Worm (Caenorhabditis elegans) whole organism, L3 larva: ENCODE results near the gene osm-8.

Source experiments
- ceh-82 ChIP-seq: fragments of 150-350 bp; optimal IDR thresholded peaks from 2 replicates; lab custom pipeline; 2014; ENCODE audit warnings: missing biosample characterization, missing genetic modification characterization
- ceh-9 ChIP-seq: sonication (generic microtip); optimal IDR thresholded peaks from 2 replicates; lab custom pipeline; 2018; ENCODE audit warnings: missing biosample characterization, missing genetic modification characterization
- egl-27 ChIP-seq: sonication (generic microtip); optimal IDR thresholded peaks from 4 replicates; lab custom pipeline; 2017; ENCODE audit warnings: missing biosample characterization, missing genetic modification reagents, missing genetic modification characterization
- fkh-10 ChIP-seq: sonication (generic microtip); optimal IDR thresholded peaks from 2 replicates; lab custom pipeline; 2017; ENCODE audit warnings: missing biosample characterization, missing genetic modification reagents, missing genetic modification characterization
- fos-1 ChIP-seq: fragments of 150-350 bp; optimal IDR thresholded peaks from 2 replicates; lab custom pipeline; 2014; ENCODE audit warnings: missing biosample characterization, missing genetic modification characterization
- skn-1 ChIP-seq: fragments of 150-350 bp; optimal IDR thresholded peaks from 2 replicates; lab custom pipeline; 2014; ENCODE audit warnings: missing biosample characterization, missing genetic modification characterization
- snpc-4 ChIP-seq: fragments of 150-350 bp; optimal IDR thresholded peaks from 2 replicates; lab custom pipeline; 2014; ENCODE audit warnings: missing biosample characterization, missing genetic modification characterization

DNA sequence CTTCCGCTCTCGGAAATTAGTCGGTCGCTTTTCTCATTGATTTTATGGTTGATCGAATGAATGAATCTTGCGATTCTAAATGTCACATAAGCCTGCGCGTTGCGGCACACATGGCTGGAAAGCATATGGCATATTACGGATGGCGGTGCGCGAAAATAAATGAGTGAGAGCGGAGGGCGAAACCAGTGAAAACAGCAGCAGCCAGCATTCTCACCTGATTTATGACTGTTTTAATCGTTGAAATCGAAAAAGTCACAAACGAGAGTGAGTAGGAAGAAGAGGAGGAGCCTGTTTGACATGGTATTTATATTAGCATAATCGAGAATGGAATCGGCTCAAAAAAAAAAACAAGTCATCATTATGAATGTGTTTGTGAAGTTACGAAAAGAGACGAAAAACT, 19.1 kb upstream of the osm-8 start:
- TF ChIP-seq snpc-4 (tag; lab: Kevin White, UChicago): no peak
- no peak for TF ChIP-seq egl-27 (tag; lab: Kevin White, UChicago)
- no peak for TF ChIP-seq fkh-10 (GFP tag; lab: Kevin White, UChicago)
- TF ChIP-seq ceh-82: no peak
- no peak for TF ChIP-seq skn-1
- no peak for TF ChIP-seq ceh-9 (tag; lab: Kevin White, UChicago)
- TF ChIP-seq fos-1 (tag; lab: Kevin White, UChicago): no peak
